Worm (Caenorhabditis elegans) whole organism, young adult: ENCODE data around the gene R03H10.1.
"Not testable (repeated sequence)": the region's sequence is repeated elsewhere in the genome, so short reads cannot be mapped to it uniquely, and the experiment has no call there.

Experiments
- B0261.1 ChIP-seq: sonication (generic microtip); optimal IDR thresholded peaks from 2 replicates; lab custom pipeline; 2016; ENCODE audit warnings: mild to moderate bottlenecking, missing genetic modification characterization, moderate library complexity, missing compliant biosample characterization
- bed-1 ChIP-seq: fragments of 200-800 bp; sonication (Bioruptor generic); IDR thresholded peaks from 2 replicates; pipeline ENCODE4 v1.3.6; 2022; ENCODE audit warnings: missing genetic modification reagents, missing genetic modification characterization, missing compliant biosample characterization
- mxl-1 ChIP-seq: sonication (generic microtip); optimal IDR thresholded peaks from 2 replicates; lab custom pipeline; 2016; ENCODE audit warnings: missing genetic modification characterization, missing compliant biosample characterization
- unc-130 ChIP-seq: sonication (generic microtip); optimal IDR thresholded peaks from 2 replicates; lab custom pipeline; 2016; ENCODE audit warnings: missing genetic modification reagents, missing genetic modification characterization, missing compliant biosample characterization

DNA sequence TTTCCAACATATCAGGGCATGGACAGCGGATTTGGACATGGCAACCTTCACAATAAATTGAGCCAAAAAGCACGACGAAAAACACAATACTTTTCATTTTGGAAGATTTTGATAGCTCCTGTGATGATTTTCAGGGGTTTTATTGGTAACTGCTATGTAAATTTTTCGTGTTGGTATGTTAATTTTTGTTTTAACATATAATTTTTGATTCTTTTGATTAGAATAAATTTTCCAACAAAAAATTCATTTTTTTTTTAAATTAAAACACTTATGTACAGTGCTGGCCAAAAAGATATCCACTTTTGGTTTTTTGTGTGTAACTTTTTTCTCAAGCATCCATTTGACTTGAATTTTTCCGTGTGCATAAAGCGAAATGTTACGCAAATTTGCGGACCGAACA lies 11.6 kb upstream of the R03H10.1 start, which contains the start of gene R03H10.4:
- TF ChIP-seq B0261.1; unc-130 (GFP tag; lab: Kevin White, UChicago); bed-1 (GFP tag; lab: Robert Waterston, UW); mxl-1: not testable (repeated sequence)
